Fruit fly (Drosophila melanogaster) whole organism, embryonic: ENCODE data around the gene CG3224.

ENCODE experiments used
- CG11695 ChIP-seq: fragments of 200-800 bp; sonication (Bioruptor generic); IDR thresholded peaks from 3 replicates; pipeline ENCODE4 v1.3.6; 2022; ENCODE audit warnings: missing biosample characterization, missing genetic modification characterization
- CG16813 ChIP-seq: fragments of 200-800 bp; sonication (Bioruptor generic); IDR thresholded peaks from 3 replicates; pipeline ENCODE4 v1.3.6; 2022; ENCODE audit warnings: missing biosample characterization, missing genetic modification characterization; ENCODE audit not compliant: partially characterized antibody
- Doc3 ChIP-seq: fragments of 200-800 bp; sonication (Bioruptor generic); IDR thresholded peaks from 3 replicates; pipeline ENCODE4 v1.3.6; 2022; ENCODE audit warnings: missing biosample characterization, missing genetic modification characterization; ENCODE audit not compliant: partially characterized antibody
- emc ChIP-seq: fragments of 200-800 bp; sonication (Bioruptor generic); optimal IDR thresholded peaks from 2 replicates; lab custom pipeline; 2016; ENCODE audit warnings: missing biosample characterization, missing genetic modification characterization
- slp2 ChIP-seq: fragments of 200-800 bp; sonication (Bioruptor generic); optimal IDR thresholded peaks from 2 replicates; lab custom pipeline; 2016; ENCODE audit warnings: missing biosample characterization, missing genetic modification characterization

DNA sequence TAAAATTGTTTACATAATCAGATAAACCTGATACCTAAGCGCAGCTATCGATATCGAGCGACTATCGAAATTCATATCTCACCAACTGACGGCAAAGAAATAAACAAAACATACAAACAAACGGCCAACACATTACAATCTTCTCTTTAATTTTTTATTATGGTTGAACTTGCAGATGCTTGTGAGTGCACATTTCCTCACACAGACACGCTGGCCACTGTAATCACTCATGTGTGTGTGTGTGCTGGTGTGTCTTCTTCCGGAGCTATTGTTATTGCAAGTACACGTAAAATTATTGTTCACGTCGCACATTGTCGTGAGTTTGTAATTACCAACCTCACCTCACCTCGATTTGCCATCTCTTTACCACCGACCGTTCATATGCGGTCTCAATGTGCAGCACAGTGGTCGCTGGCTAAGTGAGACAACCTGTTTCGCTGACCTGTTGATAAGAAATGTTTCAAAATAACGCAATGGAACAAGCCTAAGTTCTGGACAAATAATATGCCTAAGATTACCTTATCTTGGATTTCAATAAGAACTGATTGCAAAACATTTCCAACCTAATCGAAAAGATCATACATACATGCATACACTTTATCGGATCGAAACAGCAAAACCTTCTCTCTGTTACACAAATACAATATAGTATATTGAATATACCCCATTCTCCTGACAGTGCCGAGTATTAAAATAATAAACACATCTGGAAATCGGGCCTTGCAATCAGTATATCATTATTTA is 44.0 kb upstream of the CG3224 start:
- no peak for TF ChIP-seq emc (GFP tag; lab: Kevin White, UChicago)
- no peak for TF ChIP-seq slp2 (GFP tag; lab: Kevin White, UChicago)
- no peak for TF ChIP-seq Doc3 (GFP tag; lab: Robert Waterston, UW)
- no peak for TF ChIP-seq CG11695
- TF ChIP-seq CG16813 = no peak
